Worm (Caenorhabditis elegans): ENCODE results near the gene D1086.3.

- no peak for TF ChIP-seq ref-1 (GFP tag; conservative IDR thresholded peaks at IDR 0.05)
- no peak for TF ChIP-seq klf-2 (GFP tag; conservative IDR thresholded peaks at IDR 0.05)
Observed at ce11 chrV:14136152-14136551, 43.6 kb downstream of the D1086.3 start.
